Fruit fly (Drosophila melanogaster) whole organism, prepupa: ENCODE results near the gene Tmf.
A peak's percentile ranks its signal among the peaks of the same experiment; 100 is the strongest.

Experiments used
- CG10631 ChIP-seq: fragments of 200-800 bp; sonication (Bioruptor generic); optimal IDR thresholded peaks from 2 replicates; lab custom pipeline; 2016; ENCODE audit warnings: missing biosample characterization, missing genetic modification characterization
- CG11762 ChIP-seq: fragments of 200-800 bp; sonication (Bioruptor generic); optimal IDR thresholded peaks from 3 replicates; lab custom pipeline; 2016; ENCODE audit warnings: missing biosample characterization, missing genetic modification characterization; ENCODE audit not compliant: insufficient read depth
- CG11902 ChIP-seq: fragments of 200-800 bp; sonication (Bioruptor generic); optimal IDR thresholded peaks from 3 replicates; lab custom pipeline; 2016; ENCODE audit warnings: missing biosample characterization, missing genetic modification characterization
- CG16779 ChIP-seq: fragments of 200-800 bp; sonication (Bioruptor generic); optimal IDR thresholded peaks from 3 replicates; lab custom pipeline; 2017; ENCODE audit warnings: missing biosample characterization, mild to moderate bottlenecking, missing genetic modification characterization
- CG31627 ChIP-seq: fragments of 200-800 bp; sonication (Bioruptor generic); optimal IDR thresholded peaks from 3 replicates; lab custom pipeline; 2016; ENCODE audit warnings: missing biosample characterization, missing genetic modification characterization
- CG32006 ChIP-seq: fragments of 200-800 bp; sonication (Bioruptor generic); optimal IDR thresholded peaks from 3 replicates; lab custom pipeline; 2017; ENCODE audit warnings: missing biosample characterization, mild to moderate bottlenecking, missing genetic modification characterization
- CG3919 ChIP-seq: fragments of 200-800 bp; sonication (Bioruptor generic); optimal IDR thresholded peaks from 3 replicates; lab custom pipeline; 2016; ENCODE audit warnings: missing biosample characterization, missing genetic modification characterization
- CG6276 ChIP-seq: fragments of 200-800 bp; sonication (Bioruptor generic); optimal IDR thresholded peaks from 2 replicates; lab custom pipeline; 2017; ENCODE audit warnings: missing biosample characterization, mild to moderate bottlenecking, missing genetic modification characterization
- CG6792 ChIP-seq: fragments of 200-800 bp; sonication (Bioruptor generic); optimal IDR thresholded peaks from 3 replicates; lab custom pipeline; 2016; ENCODE audit warnings: missing biosample characterization, missing genetic modification characterization
- CG6854 ChIP-seq: fragments of 200-800 bp; sonication (Bioruptor generic); optimal IDR thresholded peaks from 2 replicates; lab custom pipeline; 2017; ENCODE audit warnings: missing biosample characterization, mild to moderate bottlenecking, missing genetic modification characterization
- CG8119 ChIP-seq: fragments of 200-800 bp; sonication (Bioruptor generic); IDR thresholded peaks from 3 replicates; pipeline ENCODE4 v1.3.6; 2022; ENCODE audit warnings: missing biosample characterization, missing genetic modification characterization
- CG8632 ChIP-seq: fragments of 200-800 bp; sonication (Bioruptor generic); optimal IDR thresholded peaks from 3 replicates; lab custom pipeline; 2016; ENCODE audit warnings: missing biosample characterization, missing genetic modification characterization
- CG9139 ChIP-seq: fragments of 200-800 bp; sonication (Bioruptor generic); optimal IDR thresholded peaks from 3 replicates; lab custom pipeline; 2017; ENCODE audit warnings: missing biosample characterization, mild to moderate bottlenecking, missing genetic modification characterization
- Eip78C ChIP-seq: fragments of 200-800 bp; sonication (Bioruptor generic); peaks from one replicate; lab custom pipeline; 2016; ENCODE audit warnings: missing biosample characterization, missing genetic modification characterization
- Eip93F ChIP-seq: fragments of 200-800 bp; sonication (Bioruptor generic); optimal IDR thresholded peaks from 2 replicates; lab custom pipeline; 2016; ENCODE audit warnings: missing biosample characterization, mild to moderate bottlenecking, missing genetic modification characterization
- Ets96B ChIP-seq: fragments of 200-800 bp; optimal IDR thresholded peaks from 2 replicates; lab custom pipeline; 2019; ENCODE audit warnings: missing biosample characterization, mild to moderate bottlenecking, missing genetic modification characterization, moderate library complexity
- Hr39 ChIP-seq: fragments of 200-800 bp; sonication (Bioruptor generic); optimal IDR thresholded peaks from 2 replicates; lab custom pipeline; 2016; ENCODE audit warnings: missing biosample characterization, missing genetic modification characterization
- Hr4 ChIP-seq: fragments of 200-800 bp; sonication (Bioruptor generic); optimal IDR thresholded peaks from 3 replicates; lab custom pipeline; 2016; ENCODE audit warnings: missing biosample characterization, missing genetic modification characterization
- Lpt ChIP-seq: fragments of 200-800 bp; sonication (Bioruptor generic); optimal IDR thresholded peaks from 3 replicates; lab custom pipeline; 2016; ENCODE audit warnings: missing biosample characterization, missing genetic modification characterization
- Met ChIP-seq: fragments of 200-800 bp; sonication (Bioruptor generic); optimal IDR thresholded peaks from 3 replicates; lab custom pipeline; 2016; ENCODE audit warnings: missing biosample characterization, missing genetic modification characterization
- OdsH ChIP-seq: fragments of 200-800 bp; sonication (Bioruptor generic); optimal IDR thresholded peaks from 3 replicates; lab custom pipeline; 2016; ENCODE audit warnings: missing biosample characterization, missing genetic modification characterization
- Smox ChIP-seq: fragments of 200-800 bp; sonication (Bioruptor generic); optimal IDR thresholded peaks from 3 replicates; lab custom pipeline; 2016; ENCODE audit warnings: missing biosample characterization, missing genetic modification characterization
- Sox102F ChIP-seq: fragments of 200-800 bp; sonication (Bioruptor generic); optimal IDR thresholded peaks from 2 replicates; lab custom pipeline; 2016; ENCODE audit warnings: missing biosample characterization, mild to moderate bottlenecking, missing genetic modification characterization
- Sox14 ChIP-seq: fragments of 200-800 bp; sonication (Bioruptor generic); optimal IDR thresholded peaks from 3 replicates; lab custom pipeline; 2016; ENCODE audit warnings: missing biosample characterization, missing genetic modification characterization
- Sox15 ChIP-seq: fragments of 200-800 bp; sonication (Bioruptor generic); optimal IDR thresholded peaks from 3 replicates; lab custom pipeline; 2016; ENCODE audit warnings: missing biosample characterization, missing genetic modification characterization
- achi ChIP-seq: fragments of 200-800 bp; sonication (Bioruptor generic); optimal IDR thresholded peaks from 3 replicates; lab custom pipeline; 2016; ENCODE audit warnings: missing biosample characterization, missing genetic modification characterization
- acj6 ChIP-seq: fragments of 200-800 bp; sonication (Bioruptor generic); optimal IDR thresholded peaks from 3 replicates; lab custom pipeline; 2016; ENCODE audit warnings: missing biosample characterization, missing genetic modification characterization
- cyc ChIP-seq: fragments of 200-800 bp; sonication (Bioruptor generic); optimal IDR thresholded peaks from 3 replicates; lab custom pipeline; 2016; ENCODE audit warnings: missing biosample characterization, missing genetic modification characterization
- dsx ChIP-seq: fragments of 200-800 bp; optimal IDR thresholded peaks from 3 replicates; lab custom pipeline; 2019; ENCODE audit warnings: missing biosample characterization, mild to moderate bottlenecking, missing genetic modification characterization, moderate library complexity; ENCODE audit not compliant: poor library complexity, severe bottlenecking
- eg ChIP-seq: fragments of 200-800 bp; sonication (Bioruptor generic); IDR thresholded peaks from 3 replicates; pipeline ENCODE4 v1.3.6; 2022; ENCODE audit warnings: missing biosample characterization, missing genetic modification characterization
- fd59A ChIP-seq: fragments of 200-800 bp; sonication (Bioruptor generic); optimal IDR thresholded peaks from 2 replicates; lab custom pipeline; 2017; ENCODE audit warnings: missing biosample characterization, mild to moderate bottlenecking, missing genetic modification characterization, missing genetic modification reagents
- spab ChIP-seq: fragments of 200-800 bp; sonication (Bioruptor generic); optimal IDR thresholded peaks from 2 replicates; lab custom pipeline; 2017; ENCODE audit warnings: missing biosample characterization, mild to moderate bottlenecking, missing genetic modification characterization, missing genetic modification reagents
- ss ChIP-seq, 2 experiments: fragments of 200-800 bp; sonication (Bioruptor generic); optimal IDR thresholded peaks; 2 replicates in 1 of 2; 3 replicates in 1 of 2; lab custom pipeline; 2017 to 2018; ENCODE audit warnings: mild to moderate bottlenecking in 2 of 2, missing biosample characterization in 2 of 2, missing genetic modification characterization in 2 of 2, moderate library complexity in 1 of 2
- svp ChIP-seq: fragments of 200-800 bp; sonication (Bioruptor generic); peaks from one replicate; lab custom pipeline; 2016; ENCODE audit warnings: missing biosample characterization, missing genetic modification characterization
- topi ChIP-seq: fragments of 200-800 bp; sonication (Bioruptor generic); optimal IDR thresholded peaks from 3 replicates; lab custom pipeline; 2016; ENCODE audit warnings: missing biosample characterization, missing genetic modification characterization
- vri ChIP-seq: fragments of 200-800 bp; sonication (Bioruptor generic); optimal IDR thresholded peaks from 3 replicates; lab custom pipeline; 2016; ENCODE audit warnings: missing biosample characterization, mild to moderate bottlenecking, missing genetic modification characterization

Gene Tmf

dm6 chrX:6866040-6866439, 21.9 kb downstream of the Tmf start (continued):
- TF ChIP-seq svp (GFP tag; lab: Kevin White, UChicago) = peak; percentile 24
- no peak for TF ChIP-seq CG11902
- TF ChIP-seq dsx (GFP tag; lab: Kevin White, UChicago) = peak; percentile 9
- TF ChIP-seq Sox102F (GFP tag; lab: Kevin White, UChicago) = no peak
- TF ChIP-seq Hr4 = no peak
- no peak for TF ChIP-seq CG6792 (GFP tag; lab: Kevin White, UChicago)
- no peak for TF ChIP-seq cyc (GFP tag; lab: Kevin White, UChicago)
- TF ChIP-seq CG11762 (GFP tag; lab: Kevin White, UChicago) = no peak
- TF ChIP-seq Met (GFP tag; lab: Kevin White, UChicago) = no peak
- peak; percentile 62 to 71 for TF ChIP-seq ss (GFP tag; optimal IDR thresholded peaks at IDR 0.05; lab: Kevin White, UChicago)
- no peak for TF ChIP-seq Sox15 (GFP tag; lab: Kevin White, UChicago)
- TF ChIP-seq OdsH (GFP tag; lab: Kevin White, UChicago) = no peak
- no peak for TF ChIP-seq CG8119 (GFP tag; lab: Robert Waterston, UW)
- no peak for TF ChIP-seq CG3919 (GFP tag; lab: Kevin White, UChicago)
- no peak for TF ChIP-seq CG6854 (GFP tag; lab: Kevin White, UChicago)
- no peak for TF ChIP-seq vri (GFP tag; lab: Kevin White, UChicago)

- no peak for TF ChIP-seq Smox (GFP tag; lab: Kevin White, UChicago)
- TF ChIP-seq CG9139 (GFP tag; lab: Kevin White, UChicago) = no peak
- no peak for TF ChIP-seq CG8632 (GFP tag; lab: Kevin White, UChicago)
- TF ChIP-seq Eip78C (GFP tag; lab: Kevin White, UChicago) = peak; percentile 72
- no peak for TF ChIP-seq fd59A
- TF ChIP-seq CG32006 (GFP tag; lab: Kevin White, UChicago) = peak; percentile 6
- no peak for TF ChIP-seq eg (GFP tag; lab: Robert Waterston, UW)
- no peak for TF ChIP-seq CG6854 (GFP tag; lab: Kevin White, UChicago)
- no peak for TF ChIP-seq CG11902
- TF ChIP-seq spab (GFP tag; lab: Kevin White, UChicago) = no peak
- TF ChIP-seq Sox102F (GFP tag; lab: Kevin White, UChicago) = no peak
- no peak for TF ChIP-seq CG16779 (tag; lab: Kevin White, UChicago)
- no peak for TF ChIP-seq Sox15 (GFP tag; lab: Kevin White, UChicago)
- no peak for TF ChIP-seq ss (GFP tag; optimal IDR thresholded peaks at IDR 0.05; lab: Kevin White, UChicago)
- TF ChIP-seq Ets96B = no peak
- no peak for TF ChIP-seq Lpt
- no peak for TF ChIP-seq acj6
- peak; percentile 5 for TF ChIP-seq topi
- TF ChIP-seq cyc (GFP tag; lab: Kevin White, UChicago) = no peak
- TF ChIP-seq Eip93F (GFP tag; lab: Kevin White, UChicago) = no peak
- TF ChIP-seq CG10631 = no peak
- TF ChIP-seq svp (GFP tag; lab: Kevin White, UChicago) = peak; percentile 40
- TF ChIP-seq vri (GFP tag; lab: Kevin White, UChicago) = no peak
- TF ChIP-seq CG8119 (GFP tag; lab: Robert Waterston, UW) = no peak
- no peak for TF ChIP-seq Hr39 (GFP tag; lab: Kevin White, UChicago)
- TF ChIP-seq CG6792 (GFP tag; lab: Kevin White, UChicago) = no peak
- TF ChIP-seq achi (GFP tag; lab: Kevin White, UChicago) = no peak
- peak; percentile 0 for TF ChIP-seq Sox14 (GFP tag; lab: Kevin White, UChicago)
- no peak for TF ChIP-seq CG31627 (GFP tag; lab: Kevin White, UChicago)
- TF ChIP-seq dsx (GFP tag; lab: Kevin White, UChicago) = no peak
- TF ChIP-seq CG6276 (GFP tag; lab: Kevin White, UChicago) = peak; percentile 2
Observed at dm6 chrX:6866764-6867163, 22.6 kb downstream of the Tmf start.
